Worm (Caenorhabditis elegans): ENCODE data around the gene rab-28.

- TF ChIP-seq ama-1 (optimal IDR thresholded peaks at IDR 0.05) = no peak
- no peak for TF ChIP-seq tbx-11 (GFP tag; IDR thresholded peaks at IDR 0.05)
- no peak for TF ChIP-seq sea-1 (GFP tag; conservative IDR thresholded peaks at IDR 0.05)
- TF ChIP-seq hmg-4 (GFP tag; optimal IDR thresholded peaks at IDR 0.05) = no peak
- no peak for TF ChIP-seq tra-4 (tag; optimal IDR thresholded peaks at IDR 0.05)
- no peak for TF ChIP-seq ceh-36 (tag; optimal IDR thresholded peaks at IDR 0.05)
- no peak for TF ChIP-seq pes-1 (GFP tag; IDR thresholded peaks at IDR 0.05)
- TF ChIP-seq ets-7 (tag; optimal IDR thresholded peaks at IDR 0.05) = no peak
- no peak for TF ChIP-seq flt-1 (GFP tag; IDR thresholded peaks at IDR 0.05)
Measured at ce11 chrIV:9199148-9199938, 44.5 kb downstream of the rab-28 start.
